Worm (Caenorhabditis elegans) whole organism, L1 larva: ENCODE results near the gene K03A11.6.

Experiments used
- C04F5.9 ChIP-seq: sonication (generic microtip); optimal IDR thresholded peaks from 2 replicates; lab custom pipeline; 2016; ENCODE audit warnings: missing genetic modification characterization, missing compliant biosample characterization
- C16A3.4 ChIP-seq: fragments of 150-350 bp; optimal IDR thresholded peaks from 2 replicates; lab custom pipeline; 2014; ENCODE audit warnings: missing biosample characterization, missing genetic modification characterization
- aha-1 ChIP-seq: fragments of 150-350 bp; optimal IDR thresholded peaks from 2 replicates; lab custom pipeline; 2014; ENCODE audit warnings: missing biosample characterization, missing genetic modification characterization
- alr-1 ChIP-seq: fragments of 200-800 bp; sonication (Bioruptor generic); optimal IDR thresholded peaks from 2 replicates; lab custom pipeline; 2018; ENCODE audit warnings: borderline replicate concordance, mild to moderate bottlenecking, missing genetic modification characterization, missing compliant biosample characterization
- ceh-82 ChIP-seq, 3 experiments: fragments of 150-350 bp in 1 of 3; sonication (generic microtip) in 2 of 3; optimal IDR thresholded peaks; 2 replicates each; lab custom pipeline; 2014 to 2017; ENCODE audit warnings: missing biosample characterization in 3 of 3, missing genetic modification characterization in 3 of 3
- dpl-1 ChIP-seq, 3 experiments: fragments of 150-350 bp in 2 of 3; sonication (generic microtip) in 1 of 3; optimal IDR thresholded peaks; 2 replicates each; lab custom pipeline; 2014 to 2017; ENCODE audit warnings: missing biosample characterization in 3 of 3, missing genetic modification characterization in 3 of 3, missing genetic modification reagents in 3 of 3
- efl-1 ChIP-seq, 4 experiments: fragments of 150-350 bp; optimal IDR thresholded peaks in 3 of 4; peaks in 1 of 4; 1 replicate in 1 of 4; 2 replicates in 3 of 4; lab custom pipeline; 2014; ENCODE audit warnings: missing biosample characterization in 2 of 4, missing genetic modification characterization in 2 of 4, missing genetic modification reagents in 2 of 4
- egl-13 ChIP-seq: sonication (generic microtip); optimal IDR thresholded peaks from 2 replicates; lab custom pipeline; 2016; ENCODE audit warnings: missing genotype, missing genetic modification reagents, missing genetic modification characterization, missing compliant biosample characterization
- elt-3 ChIP-seq, 6 experiments: fragments of 150-350 bp in 1 of 6; sonication (generic microtip); optimal IDR thresholded peaks; 2 replicates each; lab custom pipeline; 2017 to 2018; ENCODE audit warnings: missing biosample characterization in 6 of 6, missing genetic modification characterization in 6 of 6, inconsistent platforms in 1 of 6
- ets-5 ChIP-seq: fragments of 200-800 bp; sonication (Bioruptor generic); IDR thresholded peaks from 2 replicates; pipeline ENCODE4 v1.3.6; 2022; ENCODE audit warnings: missing genetic modification characterization, missing compliant biosample characterization
- fkh-8 ChIP-seq: sonication (generic microtip); optimal IDR thresholded peaks from 2 replicates; lab custom pipeline; 2016; ENCODE audit warnings: mild to moderate bottlenecking, missing genetic modification characterization, missing compliant biosample characterization
- irx-1 ChIP-seq: sonication (generic microtip); optimal IDR thresholded peaks from 2 replicates; lab custom pipeline; 2016; ENCODE audit warnings: missing genetic modification characterization, missing compliant biosample characterization
- lin-14 ChIP-seq: fragments of 200-800 bp; sonication (Bioruptor generic); optimal IDR thresholded peaks from 2 replicates; lab custom pipeline; 2018; ENCODE audit warnings: mild to moderate bottlenecking, missing genetic modification characterization, moderate library complexity, missing compliant biosample characterization
- lin-35 ChIP-seq, 2 experiments: fragments of 150-350 bp; optimal IDR thresholded peaks; 2 replicates each; lab custom pipeline; 2014; ENCODE audit warnings: missing biosample characterization in 2 of 2, missing genetic modification characterization in 2 of 2, missing genetic modification reagents in 2 of 2
- lir-3 ChIP-seq: sonication (generic microtip); optimal IDR thresholded peaks from 2 replicates; lab custom pipeline; 2016; ENCODE audit warnings: mild to moderate bottlenecking, missing genetic modification characterization, moderate library complexity, missing compliant biosample characterization; ENCODE audit not compliant: poor library complexity
- lsy-2 ChIP-seq, 2 experiments: fragments of 150-350 bp; optimal IDR thresholded peaks; 2 replicates each; lab custom pipeline; 2014; ENCODE audit warnings: missing biosample characterization in 2 of 2, missing genetic modification characterization in 2 of 2
- mab-9 ChIP-seq: fragments of 200-800 bp; sonication (Bioruptor generic); IDR thresholded peaks from 2 replicates; pipeline ENCODE4 v1.3.6; 2022; ENCODE audit warnings: missing genetic modification reagents, missing genetic modification characterization, missing compliant biosample characterization
- mef-2 ChIP-seq: fragments of 150-350 bp; optimal IDR thresholded peaks from 2 replicates; lab custom pipeline; 2014; ENCODE audit warnings: missing biosample characterization, missing genetic modification characterization
- mep-1 ChIP-seq: fragments of 150-350 bp; optimal IDR thresholded peaks from 2 replicates; lab custom pipeline; 2014; ENCODE audit warnings: missing biosample characterization, missing genetic modification characterization
- nhr-19 ChIP-seq: fragments of 200-800 bp; sonication (Bioruptor generic); conservative IDR thresholded peaks from 2 replicates; pipeline ENCODE4 v1.3.6; 2022; ENCODE audit warnings: missing genetic modification characterization, missing compliant biosample characterization
- nhr-20 ChIP-seq: sonication (generic microtip); optimal IDR thresholded peaks from 2 replicates; lab custom pipeline; 2016; ENCODE audit warnings: mild to moderate bottlenecking, missing genetic modification characterization, missing compliant biosample characterization
- nhr-47 ChIP-seq: sonication (generic microtip); optimal IDR thresholded peaks from 2 replicates; lab custom pipeline; 2016; ENCODE audit warnings: mild to moderate bottlenecking, missing genetic modification characterization, moderate library complexity, missing compliant biosample characterization
- nhr-71 ChIP-seq: sonication (generic microtip); optimal IDR thresholded peaks from 2 replicates; lab custom pipeline; 2016; ENCODE audit warnings: mild to moderate bottlenecking, missing genetic modification characterization, moderate library complexity, missing compliant biosample characterization
- nhr-85 ChIP-seq: sonication (generic microtip); peaks from one replicate; lab custom pipeline; 2016; ENCODE audit warnings: missing genetic modification characterization, inconsistent platforms, missing compliant biosample characterization
- nhr-90 ChIP-seq: sonication (generic microtip); optimal IDR thresholded peaks from 2 replicates; lab custom pipeline; 2016; ENCODE audit warnings: mild to moderate bottlenecking, missing genetic modification characterization, missing compliant biosample characterization; ENCODE audit not compliant: poor library complexity
- pag-3 ChIP-seq: sonication (generic microtip); optimal IDR thresholded peaks from 2 replicates; lab custom pipeline; 2017; ENCODE audit warnings: missing genetic modification characterization, mild to moderate bottlenecking, missing compliant biosample characterization, antibody characterized with exemption, borderline replicate concordance; ENCODE audit not compliant: insufficient read depth
- pqm-1 ChIP-seq: sonication (generic microtip); optimal IDR thresholded peaks from 3 replicates; lab custom pipeline; 2017; ENCODE audit warnings: missing biosample characterization, missing genetic modification characterization
- skn-1 ChIP-seq: fragments of 150-350 bp; optimal IDR thresholded peaks from 2 replicates; lab custom pipeline; 2014; ENCODE audit warnings: missing biosample characterization, missing genetic modification characterization
- snpc-4 ChIP-seq: fragments of 150-350 bp; optimal IDR thresholded peaks from 2 replicates; lab custom pipeline; 2014; ENCODE audit warnings: missing biosample characterization, missing genetic modification characterization
- snu-23 ChIP-seq: sonication (generic microtip); optimal IDR thresholded peaks from 2 replicates; lab custom pipeline; 2016; ENCODE audit warnings: missing genetic modification characterization, missing compliant biosample characterization
- sptf-1 ChIP-seq: fragments of 150-350 bp; optimal IDR thresholded peaks from 2 replicates; lab custom pipeline; 2014; ENCODE audit warnings: missing biosample characterization, missing genetic modification characterization
- tbx-2 ChIP-seq: sonication (generic microtip); optimal IDR thresholded peaks from 2 replicates; lab custom pipeline; 2016; ENCODE audit warnings: missing genetic modification characterization, missing compliant biosample characterization
- tlp-1 ChIP-seq: fragments of 150-350 bp; optimal IDR thresholded peaks from 2 replicates; lab custom pipeline; 2014; ENCODE audit warnings: missing biosample characterization, missing genetic modification characterization
- unc-130 ChIP-seq: fragments of 150-350 bp; optimal IDR thresholded peaks from 2 replicates; lab custom pipeline; 2017; ENCODE audit warnings: missing biosample characterization, missing genetic modification characterization, inconsistent platforms
- ztf-11 ChIP-seq, 2 experiments: sonication (generic microtip); optimal IDR thresholded peaks; 2 replicates each; lab custom pipeline; 2016 to 2017; ENCODE audit warnings: missing genetic modification characterization in 2 of 2, missing biosample characterization in 1 of 2, missing compliant biosample characterization in 1 of 2
- ztf-4 ChIP-seq: fragments of 150-350 bp; optimal IDR thresholded peaks from 2 replicates; lab custom pipeline; 2014; ENCODE audit warnings: missing biosample characterization, missing genetic modification characterization

K03A11.6 gene

ce11 chrX:13033850-13034249, 21.8 kb upstream of the K03A11.6 start:
- no peak for TF ChIP-seq tlp-1 (tag; lab: Kevin White, UChicago)
- TF ChIP-seq lin-14 (GFP tag; lab: Kevin White, UChicago): peak; percentile 5
- no peak for TF ChIP-seq efl-1 (optimal IDR thresholded peaks at IDR 0.05; lab: Kevin White, UChicago)
- TF ChIP-seq efl-1 (GFP tag; optimal IDR thresholded peaks at IDR 0.05 in 1 of 2; lab: Kevin White, UChicago): peak in 1 of 2 experiments; percentile 54
- peak; percentile 36 for TF ChIP-seq nhr-47 (tag; lab: Kevin White, UChicago)

ce11 chrX:13034333-13034732, 21.3 kb upstream of the K03A11.6 start:
- peak; percentile 53 for TF ChIP-seq tbx-2 (tag; lab: Kevin White, UChicago)
- TF ChIP-seq fkh-8 (tag; lab: Kevin White, UChicago): no peak
- TF ChIP-seq, all 84 proteins: peak for 1

- no peak for TF ChIP-seq unc-130 (tag; lab: Kevin White, UChicago)
- TF ChIP-seq nhr-71 (tag; lab: Kevin White, UChicago): peak; percentile 19
- TF ChIP-seq nhr-19 (GFP tag; lab: Robert Waterston, UW): 0 out of 2 replicates have a peak, but pooled peaks have one; percentile 6
- no peak for TF ChIP-seq efl-1 (optimal IDR thresholded peaks at IDR 0.05; lab: Kevin White, UChicago)
- TF ChIP-seq efl-1 (GFP tag; optimal IDR thresholded peaks at IDR 0.05 in 1 of 2; lab: Kevin White, UChicago): peak in 1 of 2 experiments; percentile 85
- no peak for TF ChIP-seq lir-3
- no peak for TF ChIP-seq sptf-1 (tag; lab: Kevin White, UChicago)
- no peak for TF ChIP-seq skn-1 (tag; lab: Kevin White, UChicago)
- TF ChIP-seq nhr-47 (tag; lab: Kevin White, UChicago): peak; percentile 9
- TF ChIP-seq ztf-11 (tag; optimal IDR thresholded peaks at IDR 0.05; lab: Kevin White, UChicago): no peak
- peak; percentile 19 for TF ChIP-seq C16A3.4
- TF ChIP-seq aha-1: no peak
- no peak for TF ChIP-seq nhr-85 (tag; lab: Kevin White, UChicago)
- peak in 1 of 2 experiments; percentile 38 for TF ChIP-seq lsy-2 (tag; optimal IDR thresholded peaks at IDR 0.05; lab: Kevin White, UChicago)
- TF ChIP-seq lin-35 (GFP tag; optimal IDR thresholded peaks at IDR 0.05; lab: Kevin White, UChicago): peak in 1 of 2 experiments; percentile 51
- peak; percentile 18 for TF ChIP-seq snu-23 (GFP tag; lab: Kevin White, UChicago)
- TF ChIP-seq nhr-90 (tag; lab: Kevin White, UChicago): peak; percentile 43
- TF ChIP-seq nhr-20 (tag; lab: Kevin White, UChicago): peak; percentile 29
- TF ChIP-seq egl-13 (tag; lab: Kevin White, UChicago): no peak
- TF ChIP-seq elt-3 (tag; optimal IDR thresholded peaks at IDR 0.05; lab: Kevin White, UChicago): peak in 1 of 6 experiments; percentile 32
- TF ChIP-seq lin-14 (GFP tag; lab: Kevin White, UChicago): peak; percentile 7
Measured at ce11 chrX:13038791-13039190, 16.9 kb upstream of the K03A11.6 start.

ce11 chrX:13041830-13042229, 13.8 kb upstream of the K03A11.6 start:
- no peak for TF ChIP-seq C04F5.9
- TF ChIP-seq ceh-82 (tag; optimal IDR thresholded peaks at IDR 0.05; lab: Kevin White, UChicago): no peak
- TF ChIP-seq snpc-4 (tag; lab: Kevin White, UChicago): no peak
- no peak for TF ChIP-seq lin-35 (GFP tag; optimal IDR thresholded peaks at IDR 0.05; lab: Kevin White, UChicago)
- TF ChIP-seq nhr-85 (tag; lab: Kevin White, UChicago): no peak
- no peak for TF ChIP-seq egl-13 (tag; lab: Kevin White, UChicago)
- TF ChIP-seq mef-2: no peak
- no peak for TF ChIP-seq pag-3 (tag; lab: Kevin White, UChicago)
- no peak for TF ChIP-seq nhr-47 (tag; lab: Kevin White, UChicago)
- no peak for TF ChIP-seq dpl-1 (GFP tag; optimal IDR thresholded peaks at IDR 0.05; lab: Kevin White, UChicago)
- TF ChIP-seq alr-1 (tag; lab: Kevin White, UChicago): no peak
- TF ChIP-seq pqm-1 (tag; lab: Kevin White, UChicago): no peak
- TF ChIP-seq mab-9 (GFP tag; lab: Robert Waterston, UW): no peak
- TF ChIP-seq nhr-71 (tag; lab: Kevin White, UChicago): no peak
- TF ChIP-seq ztf-4 (tag; lab: Kevin White, UChicago): no peak
- no peak for TF ChIP-seq mep-1 (tag; lab: Kevin White, UChicago)
- TF ChIP-seq irx-1 (tag; lab: Kevin White, UChicago): no peak
- no peak for TF ChIP-seq tbx-2 (tag; lab: Kevin White, UChicago)
- TF ChIP-seq ets-5: no peak
